Fruit fly (Drosophila melanogaster): ENCODE data around the gene Gs1l.

Gs1l gene

DNA sequence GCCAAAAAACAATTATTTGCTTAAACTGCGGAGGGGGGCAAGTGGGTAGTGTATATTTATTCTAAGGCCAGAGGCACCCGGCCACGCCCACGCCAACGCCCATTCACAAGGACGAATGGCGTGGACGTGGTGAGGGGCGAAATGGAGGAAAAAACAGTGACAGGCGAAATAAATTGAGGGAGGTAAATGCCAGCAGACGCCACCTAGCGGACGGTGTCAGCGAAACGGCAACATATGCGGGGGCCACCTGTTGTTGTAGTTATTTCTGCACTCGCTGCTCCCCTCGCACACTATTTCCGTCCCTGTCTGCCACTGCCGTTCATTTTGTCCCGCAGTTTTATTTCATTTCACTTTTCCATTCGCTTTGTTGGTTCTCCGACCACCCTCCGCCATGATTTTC lies 38.6 kb downstream of the Gs1l start:
- no peak for TF ChIP-seq pad (GFP tag; optimal IDR thresholded peaks at IDR 0.05)
- peak; percentile 9 for TF ChIP-seq kay (GFP tag; ENCODE audit: borderline replicate concordance)

DNA sequence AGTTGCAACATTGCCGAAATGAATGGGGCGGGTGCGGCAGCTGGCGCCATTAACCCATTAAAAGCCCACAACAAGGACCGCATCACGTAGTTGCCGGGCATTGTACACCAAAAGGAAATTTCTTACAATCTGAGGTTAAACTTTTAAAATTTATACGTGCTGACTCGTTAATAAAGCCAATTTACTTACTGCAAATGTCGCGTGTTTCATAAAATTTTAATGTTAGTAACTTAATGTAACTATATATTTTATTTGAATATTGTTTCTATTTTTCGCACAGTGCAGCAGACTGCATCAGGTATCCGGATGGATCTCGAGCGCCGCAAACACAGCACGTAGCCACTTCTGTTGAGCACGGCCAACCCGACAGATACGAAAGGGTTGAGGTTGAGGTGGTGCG lies 39.7 kb downstream of the Gs1l start:
- TF ChIP-seq CG1620 (GFP tag; optimal IDR thresholded peaks at IDR 0.05), result no peak
- TF ChIP-seq CG11617 (GFP tag; optimal IDR thresholded peaks at IDR 0.05), result no peak
- TF ChIP-seq CG7045 (GFP tag; optimal IDR thresholded peaks at IDR 0.05), result peak; percentile 36
- no peak for TF ChIP-seq kay (GFP tag; ENCODE audit: borderline replicate concordance)
- TF ChIP-seq Clk (GFP tag; optimal IDR thresholded peaks at IDR 0.05), result no peak
- TF ChIP-seq Crg-1 (GFP tag; optimal IDR thresholded peaks at IDR 0.05), result no peak
- no peak for TF ChIP-seq tj (GFP tag; optimal IDR thresholded peaks at IDR 0.05)
- TF ChIP-seq CG7101 (tag; optimal IDR thresholded peaks at IDR 0.05), result no peak
- peak; percentile 43 for TF ChIP-seq CG5204 (GFP tag; optimal IDR thresholded peaks at IDR 0.05)
- peak; percentile 42 for TF ChIP-seq CG33017 (tag; optimal IDR thresholded peaks at IDR 0.05)
- peak; percentile 13 for TF ChIP-seq CG12768 (GFP tag; optimal IDR thresholded peaks at IDR 0.05)
- no peak for TF ChIP-seq cnc (optimal IDR thresholded peaks at IDR 0.05)
- TF ChIP-seq cic (GFP tag; optimal IDR thresholded peaks at IDR 0.05), result no peak
- TF ChIP-seq CG14711 (tag; optimal IDR thresholded peaks at IDR 0.05), result no peak
- TF ChIP-seq bab1 (GFP tag; optimal IDR thresholded peaks at IDR 0.05), result no peak

DNA sequence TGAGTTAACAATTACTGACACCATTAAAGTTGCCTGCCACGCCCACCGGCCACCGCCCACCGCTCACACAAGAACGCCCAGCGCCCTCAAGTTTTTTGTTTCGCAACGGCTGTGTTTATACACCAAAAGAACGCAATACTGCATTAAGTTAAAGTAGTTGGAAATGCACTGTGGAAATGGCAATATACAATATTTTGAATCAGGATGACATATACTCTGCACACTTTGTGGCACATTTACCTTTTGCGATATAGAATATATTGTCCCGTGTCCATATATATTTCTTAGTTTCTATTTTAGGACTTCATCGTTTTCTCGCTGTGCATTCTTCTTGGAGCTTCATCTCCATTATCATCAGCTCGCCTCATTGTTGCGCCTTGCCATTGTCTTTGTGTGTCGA lies 40.5 kb downstream of the Gs1l start:
- TF ChIP-seq CG7101 (tag; optimal IDR thresholded peaks at IDR 0.05) (no peak), Hr96 (GFP tag; optimal IDR thresholded peaks at IDR 0.05) (peak; percentile 10)

dm6 chr2L:4414059-4414458 lies 42.5 kb downstream of the Gs1l start:
- TF ChIP-seq CG12768 (GFP tag; optimal IDR thresholded peaks at IDR 0.05) (no peak), pad (GFP tag; optimal IDR thresholded peaks at IDR 0.05) (no peak), CG11617 (GFP tag; optimal IDR thresholded peaks at IDR 0.05) (no peak), cic (GFP tag; optimal IDR thresholded peaks at IDR 0.05) (no peak), CG1620 (GFP tag; optimal IDR thresholded peaks at IDR 0.05) (no peak), ovo (GFP tag; optimal IDR thresholded peaks at IDR 0.05) (no peak), bab1 (GFP tag; optimal IDR thresholded peaks at IDR 0.05) (no peak), cnc (optimal IDR thresholded peaks at IDR 0.05) (no peak), CG7101 (tag; optimal IDR thresholded peaks at IDR 0.05) (no peak), Hr96 (GFP tag; optimal IDR thresholded peaks at IDR 0.05) (no peak), tj (GFP tag; optimal IDR thresholded peaks at IDR 0.05) (no peak)

DNA sequence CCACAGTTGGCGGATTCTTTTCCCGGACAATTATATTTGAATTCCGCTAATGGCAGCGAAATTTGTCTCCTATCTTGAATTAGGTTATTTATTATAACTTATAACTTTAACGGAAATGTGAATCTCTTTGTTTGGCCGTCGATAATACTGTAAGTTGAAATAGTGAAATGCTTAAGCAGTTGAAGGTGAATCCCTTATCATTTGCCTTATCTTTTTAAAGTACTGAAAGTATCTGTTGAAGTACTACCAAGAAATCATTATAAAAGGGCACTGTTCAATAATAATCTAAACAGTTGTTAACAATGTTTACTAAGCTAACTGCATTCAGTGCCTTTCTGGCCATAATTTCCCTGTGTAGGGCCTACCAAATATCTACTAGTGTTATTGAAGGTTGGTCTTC lies 45.8 kb downstream of the Gs1l start, which contains the start of gene CG43055:
Gene CG43055 (plus strand): TSS at position 301 of the 400 bp plus-strand sequence.
- TF ChIP-seq cic (GFP tag; optimal IDR thresholded peaks at IDR 0.05) (no peak), bab1 (GFP tag; optimal IDR thresholded peaks at IDR 0.05) (no peak), CG14711 (tag; optimal IDR thresholded peaks at IDR 0.05) (no peak), CG11617 (GFP tag; optimal IDR thresholded peaks at IDR 0.05) (no peak), Crg-1 (GFP tag; optimal IDR thresholded peaks at IDR 0.05) (no peak), pad (GFP tag; optimal IDR thresholded peaks at IDR 0.05) (no peak), Clk (GFP tag; optimal IDR thresholded peaks at IDR 0.05) (no peak), ovo (GFP tag; optimal IDR thresholded peaks at IDR 0.05) (no peak)
